Worm (Caenorhabditis elegans): ENCODE data around the gene Y56A3A.31.
A peak's percentile ranks its signal among the peaks of the same experiment; 100 is the strongest.

The Y56A3A.31 gene

DNA sequence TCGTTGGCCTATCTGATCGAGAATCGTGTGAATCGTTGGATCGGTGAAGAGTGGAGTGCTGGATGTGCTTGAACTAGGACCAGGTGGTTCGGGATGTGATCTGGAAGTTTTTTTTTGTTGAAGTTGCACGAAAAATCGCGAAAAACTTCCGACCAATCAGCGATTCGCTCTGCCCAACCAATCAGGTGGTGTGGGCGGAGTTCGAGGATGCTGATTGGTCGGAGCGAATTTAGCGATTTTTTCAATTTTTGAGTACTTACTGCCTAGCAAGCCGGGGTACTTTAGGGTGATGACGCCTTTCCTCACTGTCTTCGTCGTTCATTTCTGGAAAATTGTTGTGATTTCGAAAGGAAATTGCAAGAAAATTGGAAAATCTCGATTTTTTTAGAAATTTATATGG, 4.5 kb downstream of the Y56A3A.31 start, which contains the start of gene Y56A3A.30:
TSS of gene Y56A3A.30 (minus strand) at position 324 of the 400 bp plus-strand sequence.
- TF ChIP-seq hlh-1 (tag; optimal IDR thresholded peaks at IDR 0.05) (no peak), nhr-76 (tag; optimal IDR thresholded peaks at IDR 0.05) (no peak), unc-62 (GFP tag; optimal IDR thresholded peaks at IDR 0.05) (no peak), unc-120 (tag; optimal IDR thresholded peaks at IDR 0.05; ENCODE audit: poor library complexity, severe bottlenecking) (no peak), nhr-237 (tag; optimal IDR thresholded peaks at IDR 0.05) (no peak), ceh-43 (GFP tag; optimal IDR thresholded peaks at IDR 0.05) (no peak), cnd-1 (tag; optimal IDR thresholded peaks at IDR 0.05) (no peak), nhr-28 (tag; optimal IDR thresholded peaks at IDR 0.05) (no peak), ces-1 (GFP tag; optimal IDR thresholded peaks at IDR 0.05) (no peak), sptf-1 (tag; optimal IDR thresholded peaks at IDR 0.05) (no peak), snpc-4 (tag; optimal IDR thresholded peaks at IDR 0.05) (no peak), nhr-2 (tag; optimal IDR thresholded peaks at IDR 0.05) (no peak), mls-2 (tag; optimal IDR thresholded peaks at IDR 0.05) (no peak), lin-13 (tag; optimal IDR thresholded peaks at IDR 0.05) (no peak), ceh-83 (GFP tag; optimal IDR thresholded peaks at IDR 0.05) (no peak), flh-1 (GFP tag; optimal IDR thresholded peaks at IDR 0.05) (no peak), lin-32 (GFP tag; optimal IDR thresholded peaks at IDR 0.05) (no peak), ztf-11 (tag; optimal IDR thresholded peaks at IDR 0.05) (no peak), pha-4 (tag; optimal IDR thresholded peaks at IDR 0.05) (no peak), lsy-2 (tag; optimal IDR thresholded peaks at IDR 0.05) (no peak)

DNA sequence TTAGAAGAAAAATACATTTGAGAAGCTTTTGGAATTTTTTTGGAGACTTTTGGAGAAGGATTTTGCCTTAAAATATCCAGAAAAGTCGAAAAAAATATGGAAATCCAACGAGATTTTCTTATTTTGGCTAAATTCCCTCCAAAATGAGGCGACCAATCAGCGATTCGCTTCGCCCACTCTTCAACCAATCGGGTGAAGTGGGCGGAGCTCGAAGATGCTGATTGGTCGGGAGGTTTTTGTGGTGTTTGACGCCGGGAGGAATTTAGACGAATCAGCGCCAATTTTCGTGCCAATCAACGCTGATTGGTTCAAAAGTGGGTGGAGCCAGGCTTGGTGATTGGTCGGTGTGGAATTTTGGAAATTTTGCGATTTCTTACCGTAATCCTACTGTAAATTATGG, 6.5 kb downstream of the Y56A3A.31 start:
- no peak for TF ChIP-seq tbx-8 (GFP tag; optimal IDR thresholded peaks at IDR 0.05)
- peak; percentile 2 for TF ChIP-seq mls-2 (tag; optimal IDR thresholded peaks at IDR 0.05)

DNA sequence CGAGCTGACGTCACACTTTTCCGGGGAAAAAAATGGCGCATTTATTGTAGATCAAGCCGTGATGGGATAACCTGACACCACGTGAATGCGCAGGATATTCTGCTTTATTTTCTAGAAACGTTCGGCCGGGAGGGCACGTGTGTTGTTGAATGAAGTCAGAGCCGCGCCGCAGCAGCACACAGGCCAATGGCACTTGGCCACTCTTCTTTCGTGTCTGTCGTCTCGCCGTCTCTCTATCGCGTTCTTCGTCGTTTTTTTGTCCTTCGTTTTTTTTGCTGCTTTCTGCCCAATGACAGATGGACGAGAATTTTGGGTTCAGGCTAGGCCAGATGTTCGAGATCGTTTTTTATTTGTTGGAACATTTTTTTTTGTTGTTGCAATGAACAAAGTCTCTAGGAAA, 7.3 kb downstream of the Y56A3A.31 start:
- TF ChIP-seq elt-1 (tag; optimal IDR thresholded peaks at IDR 0.05; ENCODE audit: borderline replicate concordance, insufficient read depth) (no peak), lin-32 (GFP tag; optimal IDR thresholded peaks at IDR 0.05) (peak; percentile 39)

DNA sequence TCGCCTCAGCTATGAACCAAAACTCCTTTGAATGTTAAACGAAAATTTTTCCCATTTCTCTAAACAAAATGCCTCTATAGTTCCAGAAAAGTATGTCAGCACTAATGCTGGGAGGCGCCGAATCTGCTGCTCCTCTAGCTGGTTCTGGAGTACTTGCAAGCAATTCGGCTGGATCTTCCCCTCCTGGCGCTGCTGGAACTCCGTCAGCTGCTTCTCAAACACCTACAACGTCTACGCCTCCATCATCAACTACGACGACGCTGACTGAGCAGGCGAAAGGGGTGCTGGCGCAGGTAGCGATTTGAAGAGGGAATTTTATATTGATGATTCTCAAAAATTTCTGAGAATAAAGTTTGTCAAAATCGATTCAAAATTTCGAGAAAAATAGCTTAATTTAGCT, 8.2 kb downstream of the Y56A3A.31 start:
- TF ChIP-seq ham-2 (GFP tag; optimal IDR thresholded peaks at IDR 0.05) (no peak), lsy-2 (tag; optimal IDR thresholded peaks at IDR 0.05) (no peak), unc-120 (tag; optimal IDR thresholded peaks at IDR 0.05; ENCODE audit: poor library complexity, severe bottlenecking) (no peak), unc-62 (GFP tag; optimal IDR thresholded peaks at IDR 0.05) (no peak), nhr-76 (tag; optimal IDR thresholded peaks at IDR 0.05) (no peak), flh-1 (GFP tag; optimal IDR thresholded peaks at IDR 0.05) (no peak), pha-4 (tag; optimal IDR thresholded peaks at IDR 0.05) (no peak), ceh-39 (tag; optimal IDR thresholded peaks at IDR 0.05) (no peak), lin-13 (tag; optimal IDR thresholded peaks at IDR 0.05) (no peak), nhr-2 (tag; optimal IDR thresholded peaks at IDR 0.05) (no peak), ces-1 (GFP tag; optimal IDR thresholded peaks at IDR 0.05) (no peak), mab-5 (tag; optimal IDR thresholded peaks at IDR 0.05) (no peak), elt-3 (tag; optimal IDR thresholded peaks at IDR 0.05) (no peak), bed-3 (GFP tag; optimal IDR thresholded peaks at IDR 0.05) (no peak), ceh-83 (GFP tag; optimal IDR thresholded peaks at IDR 0.05) (no peak), blmp-1 (tag; optimal IDR thresholded peaks at IDR 0.05) (no peak), ceh-43 (GFP tag; optimal IDR thresholded peaks at IDR 0.05) (no peak)

DNA sequence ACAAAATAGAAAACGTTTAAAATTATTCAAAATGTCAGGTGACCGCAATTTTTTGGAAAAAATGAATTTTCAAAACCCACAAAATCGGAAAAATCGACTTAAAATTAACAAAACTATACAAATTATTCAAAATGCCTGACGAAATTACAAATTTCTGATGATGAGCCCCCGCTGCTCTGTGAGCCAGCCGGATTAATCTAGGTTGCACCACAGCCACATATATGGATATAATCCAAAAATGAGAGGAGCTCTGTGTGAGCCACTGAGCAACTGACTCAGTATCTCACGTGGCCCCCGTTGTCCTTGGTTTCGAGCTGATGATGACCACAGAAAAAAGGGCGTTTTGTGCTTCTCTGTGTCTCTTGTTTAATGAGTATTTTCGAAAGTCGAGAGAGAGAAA, 10.8 kb downstream of the Y56A3A.31 start:
- no peak for TF ChIP-seq mls-2 (tag; optimal IDR thresholded peaks at IDR 0.05)
- TF ChIP-seq zip-8 (tag; optimal IDR thresholded peaks at IDR 0.05): no peak
- no peak for TF ChIP-seq pha-4 (tag; optimal IDR thresholded peaks at IDR 0.05)
- no peak for TF ChIP-seq tbx-8 (GFP tag; optimal IDR thresholded peaks at IDR 0.05)
- TF ChIP-seq lin-32 (GFP tag; optimal IDR thresholded peaks at IDR 0.05): no peak
- TF ChIP-seq ceh-43 (GFP tag; optimal IDR thresholded peaks at IDR 0.05): no peak
- no peak for TF ChIP-seq nhr-76 (tag; optimal IDR thresholded peaks at IDR 0.05)
- TF ChIP-seq hlh-1 (tag; optimal IDR thresholded peaks at IDR 0.05): no peak
- TF ChIP-seq elt-1 (tag; optimal IDR thresholded peaks at IDR 0.05; ENCODE audit: borderline replicate concordance, insufficient read depth): no peak
- no peak for TF ChIP-seq mep-1 (tag; optimal IDR thresholded peaks at IDR 0.05)
- TF ChIP-seq ceh-83 (GFP tag; optimal IDR thresholded peaks at IDR 0.05): no peak
- TF ChIP-seq blmp-1 (tag; optimal IDR thresholded peaks at IDR 0.05): no peak
- no peak for TF ChIP-seq unc-39 (tag; optimal IDR thresholded peaks at IDR 0.05)
- TF ChIP-seq ces-1 (GFP tag; optimal IDR thresholded peaks at IDR 0.05): no peak
- no peak for TF ChIP-seq lin-13 (tag; optimal IDR thresholded peaks at IDR 0.05)
- TF ChIP-seq flh-1 (GFP tag; optimal IDR thresholded peaks at IDR 0.05): no peak
- no peak for TF ChIP-seq nhr-2 (tag; optimal IDR thresholded peaks at IDR 0.05)
